Worm (Caenorhabditis elegans): ENCODE measurements around the gene skat-1.

- TF ChIP-seq hmbx-1 (tag; optimal IDR thresholded peaks at IDR 0.05), result no peak
- TF ChIP-seq ceh-36 (tag; optimal IDR thresholded peaks at IDR 0.05), result no peak
- no peak for TF ChIP-seq ets-7 (tag; optimal IDR thresholded peaks at IDR 0.05)
- TF ChIP-seq ama-1 (optimal IDR thresholded peaks at IDR 0.05), result no peak
Observed at ce11 chrIII:8983135-8983534, 13.5 kb downstream of the skat-1 start.

All from whole organism, early embryonic.